Worm (Caenorhabditis elegans) whole organism, L2 larva: ENCODE results near the gene mask-1.

Experiments used
- nhr-25 ChIP-seq: fragments of 150-350 bp; sonication (generic microtip); optimal IDR thresholded peaks from 3 replicates; lab custom pipeline; 2014; ENCODE audit warnings: missing biosample characterization, missing genetic modification characterization
- unc-62 ChIP-seq: fragments of 150-350 bp; optimal IDR thresholded peaks from 2 replicates; lab custom pipeline; 2014; ENCODE audit warnings: missing biosample characterization, missing genetic modification reagents, missing genetic modification characterization

ce11 chrIV:10382894-10383293 lies 8.2 kb downstream of the mask-1 start:
- TF ChIP-seq unc-62 (GFP tag; lab: Kevin White, UChicago): no peak
- no peak for TF ChIP-seq nhr-25 (tag; lab: Kevin White, UChicago)
